Fruit fly (Drosophila melanogaster) whole organism, embryonic: ENCODE measurements around the gene alphaCOP.

Source experiments
- Adf1 ChIP-seq: fragments of 200-800 bp; sonication (Bioruptor generic); IDR thresholded peaks from 2 replicates; pipeline ENCODE4 v1.3.6; 2022; ENCODE audit warnings: missing biosample characterization, missing genetic modification characterization
- CG10147 ChIP-seq: fragments of 200-800 bp; sonication (Bioruptor generic); optimal IDR thresholded peaks from 2 replicates; lab custom pipeline; 2019; ENCODE audit warnings: missing biosample characterization, mild to moderate bottlenecking, missing genetic modification characterization, moderate library complexity
- CG11247 ChIP-seq: fragments of 200-800 bp; sonication (Bioruptor generic); IDR thresholded peaks from 2 replicates; pipeline ENCODE4 v1.3.6; 2022; ENCODE audit warnings: missing biosample characterization, missing genetic modification characterization
- CG12155 ChIP-seq: fragments of 200-800 bp; sonication (Bioruptor generic); optimal IDR thresholded peaks from 3 replicates; lab custom pipeline; 2016; ENCODE audit warnings: missing biosample characterization, missing genetic modification characterization
- CG12236 ChIP-seq: fragments of 200-800 bp; sonication (Bioruptor generic); optimal IDR thresholded peaks from 2 replicates; lab custom pipeline; 2016; ENCODE audit warnings: missing biosample characterization, missing genetic modification characterization
- CG13296 ChIP-seq: fragments of 200-800 bp; sonication (Bioruptor generic); optimal IDR thresholded peaks from 3 replicates; lab custom pipeline; 2018; ENCODE audit warnings: missing biosample characterization, mild to moderate bottlenecking, missing genetic modification characterization
- CG16779 ChIP-seq: fragments of 200-800 bp; sonication (Bioruptor generic); IDR thresholded peaks from 2 replicates; pipeline ENCODE4 v1.3.6; 2022; ENCODE audit warnings: missing biosample characterization, missing genetic modification characterization
- CG17568 ChIP-seq: fragments of 200-800 bp; sonication (Bioruptor generic); optimal IDR thresholded peaks from 2 replicates; lab custom pipeline; 2018; ENCODE audit warnings: missing biosample characterization, mild to moderate bottlenecking, missing genetic modification characterization, moderate library complexity
- CG17802 ChIP-seq: fragments of 200-800 bp; sonication (Bioruptor generic); optimal IDR thresholded peaks from 2 replicates; lab custom pipeline; 2018; ENCODE audit warnings: missing biosample characterization, mild to moderate bottlenecking, missing genetic modification characterization, moderate library complexity
- CG18599 ChIP-seq: fragments of 200-800 bp; sonication (Bioruptor generic); optimal IDR thresholded peaks from 3 replicates; lab custom pipeline; 2017; ENCODE audit warnings: missing biosample characterization, missing genetic modification characterization, mild to moderate bottlenecking, moderate library complexity, missing genetic modification reagents
- CG2678 ChIP-seq: fragments of 200-800 bp; sonication (Bioruptor generic); optimal IDR thresholded peaks from 3 replicates; lab custom pipeline; 2019; ENCODE audit warnings: missing biosample characterization, mild to moderate bottlenecking, missing genetic modification characterization, moderate library complexity
- CG4617 ChIP-seq: fragments of 200-800 bp; sonication (Bioruptor generic); optimal IDR thresholded peaks from 3 replicates; lab custom pipeline; 2016; ENCODE audit warnings: missing biosample characterization, missing genetic modification characterization, borderline replicate concordance
- CG6689 ChIP-seq: fragments of 200-800 bp; sonication (Bioruptor generic); IDR thresholded peaks from 2 replicates; pipeline ENCODE4 v1.3.6; 2022; ENCODE audit warnings: missing biosample characterization, missing genetic modification characterization
- CG6813 ChIP-seq: fragments of 200-800 bp; sonication (Bioruptor generic); optimal IDR thresholded peaks from 2 replicates; lab custom pipeline; 2017; ENCODE audit warnings: missing biosample characterization, missing genetic modification characterization, mild to moderate bottlenecking, moderate library complexity, missing genetic modification reagents
- CG7271 ChIP-seq: fragments of 200-800 bp; sonication (Bioruptor generic); optimal IDR thresholded peaks from 2 replicates; lab custom pipeline; 2018; ENCODE audit warnings: missing biosample characterization, mild to moderate bottlenecking, missing genetic modification characterization, moderate library complexity
- CG8388 ChIP-seq: fragments of 200-800 bp; sonication (Bioruptor generic); optimal IDR thresholded peaks from 2 replicates; lab custom pipeline; 2019; ENCODE audit warnings: missing biosample characterization, mild to moderate bottlenecking, missing genetic modification characterization, moderate library complexity
- Chrac-16 ChIP-seq: fragments of 200-800 bp; sonication (Bioruptor generic); optimal IDR thresholded peaks from 3 replicates; lab custom pipeline; 2016; ENCODE audit warnings: missing biosample characterization, missing genetic modification characterization
- CoRest ChIP-seq: fragments of 200-800 bp; sonication (Bioruptor generic); optimal IDR thresholded peaks from 3 replicates; lab custom pipeline; 2018; ENCODE audit warnings: missing biosample characterization, mild to moderate bottlenecking, missing genetic modification characterization, moderate library complexity
- Deaf1 ChIP-seq: fragments of 200-800 bp; optimal IDR thresholded peaks from 3 replicates; lab custom pipeline; 2019; ENCODE audit warnings: missing biosample characterization, mild to moderate bottlenecking, missing genetic modification characterization, moderate library complexity
- Dp ChIP-seq: fragments of 200-800 bp; sonication (Bioruptor generic); optimal IDR thresholded peaks from 2 replicates; lab custom pipeline; 2018; ENCODE audit warnings: missing biosample characterization, mild to moderate bottlenecking, missing genetic modification characterization, moderate library complexity
- E2f1 ChIP-seq: fragments of 200-800 bp; sonication (Bioruptor generic); IDR thresholded peaks from 2 replicates; pipeline ENCODE4 v1.3.6; 2022; ENCODE audit warnings: missing biosample characterization, missing genetic modification characterization
- E2f2 ChIP-seq: fragments of 200-800 bp; sonication (Bioruptor generic); IDR thresholded peaks from 2 replicates; pipeline ENCODE4 v1.3.6; 2022; ENCODE audit warnings: missing biosample characterization, missing genetic modification characterization
- Fer2 ChIP-seq: fragments of 200-800 bp; sonication (Bioruptor generic); optimal IDR thresholded peaks from 2 replicates; lab custom pipeline; 2018; ENCODE audit warnings: missing biosample characterization, mild to moderate bottlenecking, missing genetic modification characterization, moderate library complexity
- GATAe ChIP-seq: fragments of 200-800 bp; sonication (Bioruptor generic); conservative IDR thresholded peaks from 2 replicates; pipeline ENCODE4 v1.3.6; 2022; ENCODE audit warnings: missing biosample characterization, missing genetic modification characterization
- HLH54F ChIP-seq: fragments of 200-800 bp; sonication (Bioruptor generic); optimal IDR thresholded peaks from 3 replicates; lab custom pipeline; 2016; ENCODE audit warnings: missing biosample characterization, missing genetic modification characterization
- Hr78 ChIP-seq, 2 experiments: fragments of 200-800 bp in 1 of 2; fragments of >200 bp in 1 of 2; sonication (Bioruptor generic) in 1 of 2; optimal IDR thresholded peaks; 2 replicates each; lab custom pipeline; 2017 to 2019; ENCODE audit warnings: missing biosample characterization in 2 of 2, missing genetic modification characterization in 2 of 2, mild to moderate bottlenecking in 1 of 2, moderate library complexity in 1 of 2
- Jarid2 ChIP-seq: fragments of 200-800 bp; sonication (Bioruptor generic); optimal IDR thresholded peaks from 3 replicates; lab custom pipeline; 2017; ENCODE audit warnings: mild to moderate bottlenecking, missing biosample characterization, missing genetic modification reagents, missing genetic modification characterization
- Med ChIP-seq: fragments of 200-800 bp; sonication (Bioruptor generic); peaks from one replicate; lab custom pipeline; 2016; ENCODE audit warnings: missing biosample characterization, missing genetic modification characterization, mild to moderate bottlenecking, inconsistent platforms, moderate library complexity
- Scr ChIP-seq: fragments of 200-800 bp; sonication (Bioruptor generic); IDR thresholded peaks from 2 replicates; pipeline ENCODE4 v1.3.6; 2022; ENCODE audit warnings: missing biosample characterization, missing genetic modification characterization; ENCODE audit not compliant: partially characterized antibody
- Sin3A ChIP-seq: fragments of >200 bp; optimal IDR thresholded peaks from 2 replicates; lab custom pipeline; 2018
- bbx ChIP-seq: fragments of 200-800 bp; sonication (Bioruptor generic); IDR thresholded peaks from 2 replicates; pipeline ENCODE4 v1.3.6; 2022; ENCODE audit warnings: missing biosample characterization, missing genetic modification characterization; ENCODE audit not compliant: partially characterized antibody
- disco-r ChIP-seq: fragments of 200-800 bp; sonication (Bioruptor generic); optimal IDR thresholded peaks from 2 replicates; lab custom pipeline; 2016; ENCODE audit warnings: missing biosample characterization, missing genetic modification characterization
- fd102C ChIP-seq: fragments of 200-800 bp; sonication (Bioruptor generic); optimal IDR thresholded peaks from 2 replicates; lab custom pipeline; 2018; ENCODE audit warnings: missing biosample characterization, mild to moderate bottlenecking, missing genetic modification characterization, moderate library complexity
- gcm2 ChIP-seq: fragments of 200-800 bp; sonication (Bioruptor generic); optimal IDR thresholded peaks from 2 replicates; lab custom pipeline; 2016; ENCODE audit warnings: missing biosample characterization, missing genetic modification characterization
- jing ChIP-seq: fragments of 200-800 bp; sonication (Bioruptor generic); optimal IDR thresholded peaks from 2 replicates; lab custom pipeline; 2018; ENCODE audit warnings: missing biosample characterization, mild to moderate bottlenecking, missing genetic modification characterization
- nau ChIP-seq: fragments of 200-800 bp; sonication (Bioruptor generic); optimal IDR thresholded peaks from 3 replicates; lab custom pipeline; 2017; ENCODE audit warnings: missing biosample characterization, mild to moderate bottlenecking, missing genetic modification characterization, missing genetic modification reagents
- odd ChIP-seq: fragments of 200-800 bp; sonication (Bioruptor generic); optimal IDR thresholded peaks from 2 replicates; lab custom pipeline; 2017; ENCODE audit warnings: missing biosample characterization, mild to moderate bottlenecking, missing genetic modification characterization
- onecut ChIP-seq: fragments of 200-800 bp; sonication (Bioruptor generic); IDR thresholded peaks from 2 replicates; pipeline ENCODE4 v1.3.6; 2022; ENCODE audit warnings: missing biosample characterization, missing genetic modification characterization
- pan ChIP-seq, 4 experiments: fragments of >200 bp in 3 of 4; fragments of 200-800 bp in 1 of 4; sonication (Bioruptor generic) in 1 of 4; optimal IDR thresholded peaks in 3 of 4; IDR thresholded peaks in 1 of 4; 2 replicates each; pipeline versions ENCODE4 v1.3.6 to Lab custom; 2017 to 2022; ENCODE audit warnings: missing biosample characterization in 2 of 4, missing genetic modification characterization in 2 of 4, mixed read lengths in 1 of 4
- pho ChIP-seq: fragments of 200-800 bp; sonication (Bioruptor generic); optimal IDR thresholded peaks from 2 replicates; lab custom pipeline; 2016; ENCODE audit warnings: missing biosample characterization, missing genetic modification characterization
- pita ChIP-seq: fragments of 200-800 bp; sonication (Bioruptor generic); optimal IDR thresholded peaks from 2 replicates; lab custom pipeline; 2017; ENCODE audit warnings: missing biosample characterization, mild to moderate bottlenecking, missing genetic modification characterization
- pros ChIP-seq: fragments of 200-800 bp; sonication (Bioruptor generic); optimal IDR thresholded peaks from 3 replicates; lab custom pipeline; 2019; ENCODE audit warnings: missing biosample characterization, mild to moderate bottlenecking, missing genetic modification characterization, moderate library complexity
- pzg ChIP-seq: fragments of 200-800 bp; sonication (Bioruptor generic); optimal IDR thresholded peaks from 3 replicates; lab custom pipeline; 2018; ENCODE audit warnings: missing biosample characterization, mild to moderate bottlenecking, missing genetic modification characterization, moderate library complexity
- seq ChIP-seq: fragments of 200-800 bp; sonication (Bioruptor generic); IDR thresholded peaks from 2 replicates; pipeline ENCODE4 v1.3.6; 2022; ENCODE audit warnings: missing biosample characterization, missing genetic modification characterization
- sob ChIP-seq: fragments of 200-800 bp; sonication (Bioruptor generic); IDR thresholded peaks from 2 replicates; pipeline ENCODE4 v1.3.6; 2022; ENCODE audit warnings: missing biosample characterization, missing genetic modification characterization
- sr ChIP-seq: fragments of 200-800 bp; sonication (Bioruptor generic); IDR thresholded peaks from 3 replicates; pipeline ENCODE4 v1.3.6; 2022; ENCODE audit warnings: missing biosample characterization, missing genetic modification characterization
- unc-4 ChIP-seq: fragments of 200-800 bp; sonication (Bioruptor generic); IDR thresholded peaks from 2 replicates; pipeline ENCODE4 v1.3.6; 2022; ENCODE audit warnings: missing biosample characterization, missing genetic modification characterization; ENCODE audit not compliant: partially characterized antibody
- vvl ChIP-seq: fragments of 200-800 bp; sonication (Bioruptor generic); IDR thresholded peaks from 2 replicates; pipeline ENCODE4 v1.3.6; 2022; ENCODE audit warnings: missing biosample characterization, missing genetic modification characterization
- z ChIP-seq: fragments of 200-800 bp; sonication (Bioruptor generic); IDR thresholded peaks from 3 replicates; pipeline ENCODE4 v1.3.6; 2022; ENCODE audit warnings: missing biosample characterization, missing genetic modification characterization

alphaCOP gene

dm6 chr3L:1648690-1649355 lies 3.8 kb upstream of the alphaCOP start, which contains the start of gene CG13920 (continued):
- TF ChIP-seq pho (GFP tag; lab: Kevin White, UChicago) (no peak), Deaf1 (tag; lab: Kevin White, UChicago) (peak; percentile 91), sob (GFP tag; lab: Robert Waterston, UW) (no peak), CG18599 (GFP tag; lab: Kevin White, UChicago) (peak; percentile 20), pita (GFP tag; lab: Kevin White, UChicago) (no peak), fd102C (GFP tag; lab: Kevin White, UChicago) (no peak), CG12155 (GFP tag; lab: Kevin White, UChicago) (no peak), CG6813 (GFP tag; lab: Kevin White, UChicago) (no peak), CG7271 (tag; lab: Kevin White, UChicago) (no peak), Med (GFP tag; lab: Kevin White, UChicago) (peak; percentile 59), nau (GFP tag; lab: Kevin White, UChicago) (no peak), CG13296 (GFP tag; lab: Kevin White, UChicago) (no peak), Hr78 (GFP tag; optimal IDR thresholded peaks at IDR 0.05; lab: Kevin White, UChicago) (no peak), bbx (GFP tag; lab: Robert Waterston, UW) (peak; percentile 21; the same call in 1 of the 2 replicates), jing (GFP tag; lab: Kevin White, UChicago) (no peak), odd (GFP tag; lab: Kevin White, UChicago) (no peak), Chrac-16 (GFP tag; lab: Kevin White, UChicago) (no peak), pzg (GFP tag; lab: Kevin White, UChicago) (peak; percentile 3), CG12236 (GFP tag; lab: Kevin White, UChicago) (no peak), disco-r (GFP tag; lab: Kevin White, UChicago) (no peak), CG11247 (GFP tag; lab: Robert Waterston, UW) (no peak), E2f2 (0 out of 2 replicates have a peak, but pooled peaks have one; percentile 11), CG17568 (GFP tag; lab: Kevin White, UChicago) (no peak), pros (peak; percentile 94), z (GFP tag; lab: Robert Waterston, UW) (0 out of 3 replicates have a peak, but pooled peaks have one; percentile 46), Fer2 (no peak), Adf1 (GFP tag; lab: Robert Waterston, UW) (no peak; the same call in 1 of the 2 replicates), CG10147 (GFP tag; lab: Kevin White, UChicago) (no peak), seq (GFP tag; lab: Robert Waterston, UW) (peak; percentile 85), gcm2 (GFP tag; lab: Kevin White, UChicago) (no peak), CG2678 (tag; lab: Kevin White, UChicago) (no peak), vvl (GFP tag; lab: Robert Waterston, UW) (no peak), CoRest (tag; lab: Kevin White, UChicago) (no peak), GATAe (GFP tag; lab: Robert Waterston, UW) (no peak), CG6689 (GFP tag; lab: Robert Waterston, UW) (no peak), CG17802 (tag; lab: Kevin White, UChicago) (no peak), CG8388 (no peak), E2f1 (GFP tag; lab: Robert Waterston, UW) (no peak), Dp (GFP tag; lab: Kevin White, UChicago) (no peak), HLH54F (GFP tag; lab: Kevin White, UChicago) (no peak), Sin3A (no peak), Jarid2 (peak; percentile 34), pan (optimal IDR thresholded peaks at IDR 0.05; lab: Kevin White, UChicago) (no peak), pan (GFP tag; optimal IDR thresholded peaks at IDR 0.05 in 1 of 2, IDR thresholded peaks at IDR 0.05 in 1 of 2) (no peak), unc-4 (GFP tag; lab: Robert Waterston, UW) (peak; percentile 43; the same call in 1 of the 2 replicates), sr (GFP tag; lab: Robert Waterston, UW) (no peak), CG4617 (no peak), CG16779 (GFP tag; lab: Robert Waterston, UW) (no peak), onecut (GFP tag; lab: Robert Waterston, UW) (peak; percentile 99), Scr (no peak)
